Worm (Caenorhabditis elegans) whole organism, L1 larva: ENCODE data around the gene swt-5.
A peak's percentile ranks its signal among the peaks of the same experiment; 100 is the strongest.

Experiments
- C16A3.4 ChIP-seq: fragments of 150-350 bp; optimal IDR thresholded peaks from 2 replicates; lab custom pipeline; 2014; ENCODE audit warnings: missing biosample characterization, missing genetic modification characterization
- C34B4.2 ChIP-seq: sonication (generic microtip); optimal IDR thresholded peaks from 2 replicates; lab custom pipeline; 2017; ENCODE audit warnings: mild to moderate bottlenecking, missing genetic modification characterization, missing compliant biosample characterization
- Y116A8C.19 ChIP-seq: sonication (generic microtip); optimal IDR thresholded peaks from 2 replicates; lab custom pipeline; 2016; ENCODE audit warnings: missing compliant biosample characterization, missing genetic modification characterization, borderline replicate concordance
- aha-1 ChIP-seq: fragments of 150-350 bp; optimal IDR thresholded peaks from 2 replicates; lab custom pipeline; 2014; ENCODE audit warnings: missing biosample characterization, missing genetic modification characterization
- ama-1 ChIP-seq: fragments of 150-350 bp; optimal IDR thresholded peaks from 2 replicates; lab custom pipeline; 2014
- blmp-1 ChIP-seq: fragments of 150-350 bp; optimal IDR thresholded peaks from 2 replicates; lab custom pipeline; 2014; ENCODE audit warnings: missing biosample characterization, missing genetic modification characterization
- ceh-82 ChIP-seq, 3 experiments: fragments of 150-350 bp in 1 of 3; sonication (generic microtip) in 2 of 3; optimal IDR thresholded peaks; 2 replicates each; lab custom pipeline; 2014 to 2017; ENCODE audit warnings: missing biosample characterization in 3 of 3, missing genetic modification characterization in 3 of 3
- ceh-88 ChIP-seq: fragments of 200-800 bp; sonication (Bioruptor generic); IDR thresholded peaks from 2 replicates; pipeline ENCODE4 v1.3.6; 2022; ENCODE audit warnings: missing genetic modification characterization, missing compliant biosample characterization
- ceh-90 ChIP-seq: sonication (generic microtip); optimal IDR thresholded peaks from 2 replicates; lab custom pipeline; 2016; ENCODE audit warnings: missing genetic modification characterization, missing compliant biosample characterization
- ces-1 ChIP-seq: fragments of 150-350 bp; optimal IDR thresholded peaks from 2 replicates; lab custom pipeline; 2014; ENCODE audit warnings: missing biosample characterization, missing genetic modification reagents, missing genetic modification characterization
- efl-1 ChIP-seq, 4 experiments: fragments of 150-350 bp; optimal IDR thresholded peaks in 3 of 4; peaks in 1 of 4; 1 replicate in 1 of 4; 2 replicates in 3 of 4; lab custom pipeline; 2014; ENCODE audit warnings: missing biosample characterization in 2 of 4, missing genetic modification characterization in 2 of 4, missing genetic modification reagents in 2 of 4
- egl-13 ChIP-seq: sonication (generic microtip); optimal IDR thresholded peaks from 2 replicates; lab custom pipeline; 2016; ENCODE audit warnings: missing genotype, missing genetic modification reagents, missing genetic modification characterization, missing compliant biosample characterization
- elt-2 ChIP-seq: sonication (generic microtip); optimal IDR thresholded peaks from 2 replicates; lab custom pipeline; 2016; ENCODE audit warnings: missing genetic modification characterization, mild to moderate bottlenecking, inconsistent platforms, missing compliant biosample characterization, missing genetic modification reagents
- elt-3 ChIP-seq, 6 experiments: fragments of 150-350 bp in 1 of 6; sonication (generic microtip); optimal IDR thresholded peaks; 2 replicates each; lab custom pipeline; 2017 to 2018; ENCODE audit warnings: missing biosample characterization in 6 of 6, missing genetic modification characterization in 6 of 6, inconsistent platforms in 1 of 6
- ets-5 ChIP-seq: fragments of 200-800 bp; sonication (Bioruptor generic); IDR thresholded peaks from 2 replicates; pipeline ENCODE4 v1.3.6; 2022; ENCODE audit warnings: missing genetic modification characterization, missing compliant biosample characterization
- fkh-10 ChIP-seq: sonication (generic microtip); optimal IDR thresholded peaks from 2 replicates; lab custom pipeline; 2017; ENCODE audit warnings: missing biosample characterization, missing genetic modification reagents, missing genetic modification characterization
- fkh-4 ChIP-seq: sonication (generic microtip); optimal IDR thresholded peaks from 2 replicates; lab custom pipeline; 2016; ENCODE audit warnings: missing compliant biosample characterization, missing genetic modification characterization, borderline replicate concordance
- fkh-8 ChIP-seq: sonication (generic microtip); optimal IDR thresholded peaks from 2 replicates; lab custom pipeline; 2016; ENCODE audit warnings: mild to moderate bottlenecking, missing genetic modification characterization, missing compliant biosample characterization
- hlh-17 ChIP-seq: fragments of 200-800 bp; sonication (Bioruptor generic); optimal IDR thresholded peaks from 2 replicates; lab custom pipeline; 2018; ENCODE audit warnings: missing genetic modification characterization, mild to moderate bottlenecking, missing compliant biosample characterization, moderate library complexity, borderline replicate concordance
- hlh-4 ChIP-seq: sonication (generic microtip); optimal IDR thresholded peaks from 2 replicates; lab custom pipeline; 2016; ENCODE audit warnings: mild to moderate bottlenecking, missing genetic modification characterization, missing compliant biosample characterization
- hpl-2 ChIP-seq: fragments of 150-350 bp; optimal IDR thresholded peaks from 2 replicates; lab custom pipeline; 2014; ENCODE audit warnings: missing biosample characterization, missing genetic modification reagents, missing genetic modification characterization
- irx-1 ChIP-seq: sonication (generic microtip); optimal IDR thresholded peaks from 2 replicates; lab custom pipeline; 2016; ENCODE audit warnings: missing genetic modification characterization, missing compliant biosample characterization
- isw-1 ChIP-seq: fragments of 200-800 bp; sonication (Bioruptor generic); IDR thresholded peaks from 2 replicates; pipeline ENCODE4 v1.3.6; 2022; ENCODE audit warnings: missing genetic modification characterization, missing compliant biosample characterization
- lin-13 ChIP-seq: fragments of 150-350 bp; optimal IDR thresholded peaks from 2 replicates; lab custom pipeline; 2014; ENCODE audit warnings: missing biosample characterization, missing genetic modification reagents, missing genetic modification characterization
- lin-14 ChIP-seq: fragments of 200-800 bp; sonication (Bioruptor generic); optimal IDR thresholded peaks from 2 replicates; lab custom pipeline; 2018; ENCODE audit warnings: mild to moderate bottlenecking, missing genetic modification characterization, moderate library complexity, missing compliant biosample characterization
- lin-15B ChIP-seq: fragments of 150-350 bp; sonication (generic microtip); optimal IDR thresholded peaks from 3 replicates; lab custom pipeline; 2014; ENCODE audit warnings: missing biosample characterization, missing genetic modification characterization
- lin-35 ChIP-seq, 2 experiments: fragments of 150-350 bp; optimal IDR thresholded peaks; 2 replicates each; lab custom pipeline; 2014; ENCODE audit warnings: missing biosample characterization in 2 of 2, missing genetic modification characterization in 2 of 2, missing genetic modification reagents in 2 of 2
- mab-9 ChIP-seq: fragments of 200-800 bp; sonication (Bioruptor generic); IDR thresholded peaks from 2 replicates; pipeline ENCODE4 v1.3.6; 2022; ENCODE audit warnings: missing genetic modification reagents, missing genetic modification characterization, missing compliant biosample characterization
- mdl-1 ChIP-seq, 2 experiments: fragments of 150-350 bp; optimal IDR thresholded peaks; 2 replicates each; lab custom pipeline; 2014 to 2017; ENCODE audit warnings: missing biosample characterization in 2 of 2, missing genetic modification characterization in 2 of 2, inconsistent platforms in 1 of 2
- mef-2 ChIP-seq: fragments of 150-350 bp; optimal IDR thresholded peaks from 2 replicates; lab custom pipeline; 2014; ENCODE audit warnings: missing biosample characterization, missing genetic modification characterization
- nhr-11 ChIP-seq: fragments of 150-350 bp; optimal IDR thresholded peaks from 2 replicates; lab custom pipeline; 2014; ENCODE audit warnings: missing biosample characterization, missing genetic modification characterization
- nhr-19 ChIP-seq: fragments of 200-800 bp; sonication (Bioruptor generic); conservative IDR thresholded peaks from 2 replicates; pipeline ENCODE4 v1.3.6; 2022; ENCODE audit warnings: missing genetic modification characterization, missing compliant biosample characterization
- nhr-20 ChIP-seq: sonication (generic microtip); optimal IDR thresholded peaks from 2 replicates; lab custom pipeline; 2016; ENCODE audit warnings: mild to moderate bottlenecking, missing genetic modification characterization, missing compliant biosample characterization
- nhr-47 ChIP-seq: sonication (generic microtip); optimal IDR thresholded peaks from 2 replicates; lab custom pipeline; 2016; ENCODE audit warnings: mild to moderate bottlenecking, missing genetic modification characterization, moderate library complexity, missing compliant biosample characterization
- nhr-76 ChIP-seq: sonication (generic microtip); optimal IDR thresholded peaks from 2 replicates; lab custom pipeline; 2017; ENCODE audit warnings: missing biosample characterization, missing genetic modification characterization
- nhr-84 ChIP-seq: sonication (generic microtip); optimal IDR thresholded peaks from 2 replicates; lab custom pipeline; 2017; ENCODE audit warnings: missing biosample characterization, missing genetic modification characterization
- nhr-85 ChIP-seq: sonication (generic microtip); peaks from one replicate; lab custom pipeline; 2016; ENCODE audit warnings: missing genetic modification characterization, inconsistent platforms, missing compliant biosample characterization
- nhr-90 ChIP-seq: sonication (generic microtip); optimal IDR thresholded peaks from 2 replicates; lab custom pipeline; 2016; ENCODE audit warnings: mild to moderate bottlenecking, missing genetic modification characterization, missing compliant biosample characterization; ENCODE audit not compliant: poor library complexity
- pax-3 ChIP-seq: fragments of 200-800 bp; sonication (Bioruptor generic); optimal IDR thresholded peaks from 2 replicates; lab custom pipeline; 2018; ENCODE audit warnings: mild to moderate bottlenecking, missing genetic modification characterization, moderate library complexity, missing compliant biosample characterization
- sup-37 ChIP-seq: fragments of 200-800 bp; sonication (Bioruptor generic); optimal IDR thresholded peaks from 2 replicates; lab custom pipeline; 2018; ENCODE audit warnings: mild to moderate bottlenecking, missing genetic modification characterization, missing compliant biosample characterization
- tlp-1 ChIP-seq: fragments of 150-350 bp; optimal IDR thresholded peaks from 2 replicates; lab custom pipeline; 2014; ENCODE audit warnings: missing biosample characterization, missing genetic modification characterization
- unc-130 ChIP-seq: fragments of 150-350 bp; optimal IDR thresholded peaks from 2 replicates; lab custom pipeline; 2017; ENCODE audit warnings: missing biosample characterization, missing genetic modification characterization, inconsistent platforms
- unc-30 ChIP-seq: sonication (generic microtip); optimal IDR thresholded peaks from 2 replicates; lab custom pipeline; 2017; ENCODE audit warnings: missing biosample characterization, missing genetic modification characterization
- unc-98 ChIP-seq: fragments of 200-800 bp; sonication (Bioruptor generic); IDR thresholded peaks from 2 replicates; pipeline ENCODE4 v1.3.6; 2022; ENCODE audit warnings: missing genetic modification characterization, missing compliant biosample characterization
- zag-1 ChIP-seq: fragments of 150-350 bp; optimal IDR thresholded peaks from 2 replicates; lab custom pipeline; 2014; ENCODE audit warnings: missing biosample characterization, missing genetic modification characterization
- zip-4 ChIP-seq: fragments of 200-800 bp; sonication (Bioruptor generic); optimal IDR thresholded peaks from 2 replicates; lab custom pipeline; 2018; ENCODE audit warnings: mild to moderate bottlenecking, missing genetic modification characterization, moderate library complexity, missing compliant biosample characterization

Gene swt-5

ce11 chrV:9518832-9519231 is 17.6 kb downstream of the swt-5 start, which contains the start of gene C50F4.8:
TSS of gene C50F4.8 (minus strand) at chrV:9518859.
- TF ChIP-seq hlh-17 (GFP tag; lab: Kevin White, UChicago) = no peak
- no peak for TF ChIP-seq ceh-88 (GFP tag; lab: Robert Waterston, UW)
- peak; percentile 2 for TF ChIP-seq lin-14
- no peak for TF ChIP-seq fkh-8 (tag; lab: Kevin White, UChicago)
- TF ChIP-seq aha-1 (tag; lab: Kevin White, UChicago) = no peak
- TF ChIP-seq hlh-4 (tag; lab: Kevin White, UChicago) = no peak
- TF ChIP-seq egl-13 (tag; lab: Kevin White, UChicago) = no peak
- peak; percentile 67 for TF ChIP-seq nhr-85 (tag; lab: Kevin White, UChicago)
- peak in 1 of 6 experiments; percentile 49 for TF ChIP-seq elt-3 (tag; optimal IDR thresholded peaks at IDR 0.05; lab: Kevin White, UChicago)
- TF ChIP-seq unc-30 = no peak
- peak; percentile 89 for TF ChIP-seq blmp-1

- TF ChIP-seq efl-1 (optimal IDR thresholded peaks at IDR 0.05; lab: Kevin White, UChicago) (no peak), efl-1 (GFP tag; optimal IDR thresholded peaks at IDR 0.05 in 1 of 2; lab: Kevin White, UChicago) (peak in 1 of 2 experiments; percentile 52), hpl-2 (no peak)
These were observed 20.5 kb downstream of the swt-5 start for ce11 chrV:9521697-9522096.

ce11 chrV:9524099-9524498 is 22.9 kb downstream of the swt-5 start, which contains the start of gene C50F4.9:
TSS of gene C50F4.9 (minus strand) at chrV:9524199.
- TF ChIP-seq C34B4.2 (tag; lab: Kevin White, UChicago) = no peak
- TF ChIP-seq unc-98 (GFP tag; lab: Robert Waterston, UW) = no peak
- no peak for TF ChIP-seq ces-1
- no peak for TF ChIP-seq isw-1 (GFP tag; lab: Robert Waterston, UW)
- no peak for TF ChIP-seq C16A3.4 (tag; lab: Kevin White, UChicago)
- TF ChIP-seq lin-15B (tag; lab: Kevin White, UChicago) = no peak
- TF ChIP-seq nhr-84 (tag; lab: Kevin White, UChicago) = no peak
- no peak for TF ChIP-seq fkh-10
- no peak for TF ChIP-seq fkh-4 (tag; lab: Kevin White, UChicago)
- no peak for TF ChIP-seq mef-2 (tag; lab: Kevin White, UChicago)

ce11 chrV:9526470-9526869 is 25.3 kb downstream of the swt-5 start, which contains the start of gene C50F4.1:
TSS of gene C50F4.1 (plus strand) at chrV:9526793.
- TF ChIP-seq ceh-82 (tag; optimal IDR thresholded peaks at IDR 0.05; lab: Kevin White, UChicago) (no peak), unc-130 (no peak), nhr-19 (GFP tag; lab: Robert Waterston, UW) (no peak), efl-1 (optimal IDR thresholded peaks at IDR 0.05; lab: Kevin White, UChicago) (no peak), efl-1 (GFP tag; optimal IDR thresholded peaks at IDR 0.05 in 1 of 2; lab: Kevin White, UChicago) (peak in 1 of 2 experiments; percentile 41), ets-5 (GFP tag; lab: Robert Waterston, UW) (no peak), mab-9 (GFP tag; lab: Robert Waterston, UW) (no peak), zip-4 (GFP tag; lab: Kevin White, UChicago) (no peak), zag-1 (tag; lab: Kevin White, UChicago) (no peak), unc-98 (GFP tag; lab: Robert Waterston, UW) (no peak), nhr-11 (tag; lab: Kevin White, UChicago) (no peak), Y116A8C.19 (tag; lab: Kevin White, UChicago) (no peak), unc-30 (no peak), nhr-90 (tag; lab: Kevin White, UChicago) (no peak), ces-1 (no peak), lin-35 (GFP tag; optimal IDR thresholded peaks at IDR 0.05; lab: Kevin White, UChicago) (peak in 1 of 2 experiments; percentile 7), nhr-76 (no peak), nhr-20 (tag; lab: Kevin White, UChicago) (peak; percentile 11), mdl-1 (tag; optimal IDR thresholded peaks at IDR 0.05; lab: Kevin White, UChicago) (no peak), pax-3 (tag; lab: Kevin White, UChicago) (no peak), irx-1 (tag; lab: Kevin White, UChicago) (no peak), elt-2 (tag; lab: Kevin White, UChicago) (peak; percentile 77), fkh-4 (tag; lab: Kevin White, UChicago) (no peak), sup-37 (GFP tag; lab: Kevin White, UChicago) (no peak), tlp-1 (tag; lab: Kevin White, UChicago) (no peak), ceh-90 (no peak), mef-2 (tag; lab: Kevin White, UChicago) (no peak), lin-13 (GFP tag; lab: Kevin White, UChicago) (no peak), C34B4.2 (tag; lab: Kevin White, UChicago) (no peak), ama-1 (no peak), nhr-47 (no peak)
